Fruit fly (Drosophila melanogaster) whole organism, embryonic: ENCODE results near the gene CG43062.

Experiments used
- CG10431 ChIP-seq: fragments of 200-800 bp; sonication (Bioruptor generic); optimal IDR thresholded peaks from 3 replicates; lab custom pipeline; 2018; ENCODE audit warnings: missing biosample characterization, mild to moderate bottlenecking, missing genetic modification characterization
- CG10462 ChIP-seq: fragments of 200-800 bp; sonication (Bioruptor generic); optimal IDR thresholded peaks from 2 replicates; lab custom pipeline; 2016; ENCODE audit warnings: missing biosample characterization, missing genetic modification characterization
- CG11695 ChIP-seq: fragments of 200-800 bp; sonication (Bioruptor generic); IDR thresholded peaks from 3 replicates; pipeline ENCODE4 v1.3.6; 2022; ENCODE audit warnings: missing biosample characterization, missing genetic modification characterization
- CG12391 ChIP-seq: fragments of 200-800 bp; sonication (Bioruptor generic); optimal IDR thresholded peaks from 3 replicates; lab custom pipeline; 2018; ENCODE audit warnings: missing biosample characterization, mild to moderate bottlenecking, missing genetic modification characterization, moderate library complexity
- CG13894 ChIP-seq: fragments of 200-800 bp; sonication (Bioruptor generic); optimal IDR thresholded peaks from 3 replicates; lab custom pipeline; 2018; ENCODE audit warnings: missing biosample characterization, mild to moderate bottlenecking, missing genetic modification characterization, moderate library complexity
- CG14014 ChIP-seq: fragments of 200-800 bp; sonication (Bioruptor generic); IDR thresholded peaks from 2 replicates; pipeline ENCODE4 v1.3.6; 2022; ENCODE audit warnings: missing biosample characterization, missing genetic modification characterization
- CG14050 ChIP-seq: fragments of 200-800 bp; sonication (Bioruptor generic); IDR thresholded peaks from 3 replicates; pipeline ENCODE4 v1.3.6; 2022; ENCODE audit warnings: missing biosample characterization, missing genetic modification characterization
- CG14441 ChIP-seq: fragments of 200-800 bp; sonication (Bioruptor generic); IDR thresholded peaks from 2 replicates; pipeline ENCODE4 v1.3.6; 2022; ENCODE audit warnings: missing biosample characterization, missing genetic modification characterization
- CG14860 ChIP-seq: fragments of 200-800 bp; sonication (Bioruptor generic); IDR thresholded peaks from 3 replicates; pipeline ENCODE4 v1.3.6; 2022; ENCODE audit warnings: missing biosample characterization, missing genetic modification characterization; ENCODE audit not compliant: partially characterized antibody
- CG1792 ChIP-seq: fragments of 200-800 bp; sonication (Bioruptor generic); optimal IDR thresholded peaks from 2 replicates; lab custom pipeline; 2016; ENCODE audit warnings: missing biosample characterization, missing genetic modification characterization
- CG18262 ChIP-seq: fragments of 200-800 bp; optimal IDR thresholded peaks from 3 replicates; lab custom pipeline; 2019; ENCODE audit warnings: missing biosample characterization, mild to moderate bottlenecking, missing genetic modification characterization, moderate library complexity
- CG31388 ChIP-seq: fragments of 200-800 bp; sonication (Bioruptor generic); optimal IDR thresholded peaks from 2 replicates; lab custom pipeline; 2016; ENCODE audit warnings: missing biosample characterization, missing genetic modification characterization
- CG3281 ChIP-seq: fragments of 200-800 bp; sonication (Bioruptor generic); optimal IDR thresholded peaks from 3 replicates; lab custom pipeline; 2017; ENCODE audit warnings: missing biosample characterization, mild to moderate bottlenecking, missing genetic modification characterization
- CG3847 ChIP-seq: fragments of 200-800 bp; sonication (Bioruptor generic); IDR thresholded peaks from 2 replicates; pipeline ENCODE4 v1.3.6; 2022; ENCODE audit warnings: missing biosample characterization, missing genetic modification characterization
- CG4282 ChIP-seq: fragments of 200-800 bp; sonication (Bioruptor generic); optimal IDR thresholded peaks from 2 replicates; lab custom pipeline; 2016; ENCODE audit warnings: missing biosample characterization, missing genetic modification characterization
- CG6175 ChIP-seq: fragments of 200-800 bp; sonication (Bioruptor generic); IDR thresholded peaks from 3 replicates; pipeline ENCODE4 v1.3.6; 2022; ENCODE audit warnings: missing biosample characterization, missing genetic modification characterization
- CG6654 ChIP-seq: fragments of 200-800 bp; sonication (Bioruptor generic); optimal IDR thresholded peaks from 2 replicates; lab custom pipeline; 2017; ENCODE audit warnings: missing biosample characterization, mild to moderate bottlenecking, missing genetic modification characterization
- CG7271 ChIP-seq: fragments of 200-800 bp; sonication (Bioruptor generic); optimal IDR thresholded peaks from 2 replicates; lab custom pipeline; 2018; ENCODE audit warnings: missing biosample characterization, mild to moderate bottlenecking, missing genetic modification characterization, moderate library complexity
- CG7357 ChIP-seq: fragments of 200-800 bp; sonication (Bioruptor generic); IDR thresholded peaks from 3 replicates; pipeline ENCODE4 v1.3.6; 2022; ENCODE audit warnings: missing biosample characterization, missing genetic modification characterization
- CG7786 ChIP-seq: fragments of 200-800 bp; sonication (Bioruptor generic); optimal IDR thresholded peaks from 2 replicates; lab custom pipeline; 2016; ENCODE audit warnings: missing biosample characterization, missing genetic modification characterization
- CG7839 ChIP-seq: fragments of 200-800 bp; sonication (Bioruptor generic); optimal IDR thresholded peaks from 3 replicates; lab custom pipeline; 2018; ENCODE audit warnings: missing biosample characterization, mild to moderate bottlenecking, missing genetic modification characterization, moderate library complexity
- CG8478 ChIP-seq: fragments of >200 bp; optimal IDR thresholded peaks from 2 replicates; lab custom pipeline; 2018
- CG8765 ChIP-seq: fragments of 200-800 bp; sonication (Bioruptor generic); IDR thresholded peaks from 2 replicates; pipeline ENCODE4 v1.3.6; 2022; ENCODE audit warnings: missing biosample characterization, missing genetic modification characterization
- CrebB ChIP-seq: fragments of 200-800 bp; sonication (Bioruptor generic); optimal IDR thresholded peaks from 3 replicates; lab custom pipeline; 2018; ENCODE audit warnings: missing biosample characterization, mild to moderate bottlenecking, missing genetic modification characterization
- Dip2 ChIP-seq: fragments of 200-800 bp; sonication (Bioruptor generic); IDR thresholded peaks from 2 replicates; pipeline ENCODE4 v1.3.6; 2022; ENCODE audit warnings: missing biosample characterization, missing genetic modification characterization
- Dref ChIP-seq: fragments of 200-800 bp; sonication (Bioruptor generic); IDR thresholded peaks from 2 replicates; pipeline ENCODE4 v1.3.6; 2022; ENCODE audit warnings: missing biosample characterization, missing genetic modification characterization
- H2.0 ChIP-seq: fragments of 200-800 bp; sonication (Bioruptor generic); IDR thresholded peaks from 2 replicates; pipeline ENCODE4 v1.3.6; 2022; ENCODE audit warnings: missing biosample characterization, missing genetic modification characterization
- Lhr ChIP-seq: fragments of 200-800 bp; sonication (Bioruptor generic); optimal IDR thresholded peaks from 3 replicates; lab custom pipeline; 2017; ENCODE audit warnings: mild to moderate bottlenecking, missing biosample characterization, missing genetic modification reagents, missing genetic modification characterization
- MESR4 ChIP-seq: fragments of 200-800 bp; sonication (Bioruptor generic); optimal IDR thresholded peaks from 2 replicates; lab custom pipeline; 2018; ENCODE audit warnings: missing biosample characterization, mild to moderate bottlenecking, missing genetic modification characterization, moderate library complexity
- Neu2 ChIP-seq: fragments of 200-800 bp; sonication (Bioruptor generic); optimal IDR thresholded peaks from 3 replicates; lab custom pipeline; 2016; ENCODE audit warnings: missing biosample characterization, missing genetic modification characterization, borderline replicate concordance
- Sox102F ChIP-seq: fragments of 200-800 bp; sonication (Bioruptor generic); optimal IDR thresholded peaks from 2 replicates; lab custom pipeline; 2018; ENCODE audit warnings: missing biosample characterization, mild to moderate bottlenecking, missing genetic modification characterization, moderate library complexity
- al ChIP-seq: fragments of 200-800 bp; sonication (Bioruptor generic); IDR thresholded peaks from 2 replicates; pipeline ENCODE4 v1.3.6; 2022; ENCODE audit warnings: missing biosample characterization, missing genetic modification characterization
- bowl ChIP-seq: fragments of 200-800 bp; sonication (Bioruptor generic); IDR thresholded peaks from 2 replicates; pipeline ENCODE4 v1.3.6; 2022; ENCODE audit warnings: missing biosample characterization, missing genetic modification characterization
- chif ChIP-seq, 2 experiments: fragments of 200-800 bp; sonication (Bioruptor generic); optimal IDR thresholded peaks; 3 replicates each; lab custom pipeline; 2016; ENCODE audit warnings: missing biosample characterization in 2 of 2, missing genetic modification characterization in 2 of 2
- crp ChIP-seq, 2 experiments: fragments of 200-800 bp; sonication (Bioruptor generic); optimal IDR thresholded peaks; 2 replicates in 1 of 2; 3 replicates in 1 of 2; lab custom pipeline; 2017; ENCODE audit warnings: missing biosample characterization in 2 of 2, missing genetic modification characterization in 2 of 2, mild to moderate bottlenecking in 1 of 2, moderate library complexity in 1 of 2
- gfzf ChIP-seq: fragments of 200-800 bp; sonication (Bioruptor generic); optimal IDR thresholded peaks from 2 replicates; lab custom pipeline; 2016; ENCODE audit warnings: missing biosample characterization, mild to moderate bottlenecking, missing genetic modification characterization, moderate library complexity
- lmd ChIP-seq: fragments of 200-800 bp; sonication (Bioruptor generic); IDR thresholded peaks from 2 replicates; pipeline ENCODE4 v1.3.6; 2022; ENCODE audit warnings: missing biosample characterization, missing genetic modification characterization
- nau ChIP-seq: fragments of 200-800 bp; sonication (Bioruptor generic); optimal IDR thresholded peaks from 3 replicates; lab custom pipeline; 2017; ENCODE audit warnings: missing biosample characterization, mild to moderate bottlenecking, missing genetic modification characterization, missing genetic modification reagents
- nmo ChIP-seq: fragments of 200-800 bp; sonication (Bioruptor generic); optimal IDR thresholded peaks from 2 replicates; lab custom pipeline; 2018; ENCODE audit warnings: missing biosample characterization, mild to moderate bottlenecking, missing genetic modification characterization, moderate library complexity
- pfk ChIP-seq: fragments of 200-800 bp; sonication (Bioruptor generic); optimal IDR thresholded peaks from 2 replicates; lab custom pipeline; 2018; ENCODE audit warnings: missing biosample characterization, mild to moderate bottlenecking, missing genetic modification characterization, moderate library complexity
- pho ChIP-seq: fragments of 200-800 bp; sonication (Bioruptor generic); optimal IDR thresholded peaks from 2 replicates; lab custom pipeline; 2016; ENCODE audit warnings: missing biosample characterization, missing genetic modification characterization
- sima ChIP-seq: fragments of 200-800 bp; sonication (Bioruptor generic); optimal IDR thresholded peaks from 2 replicates; lab custom pipeline; 2016; ENCODE audit warnings: missing biosample characterization, missing genetic modification characterization
- slp2 ChIP-seq: fragments of 200-800 bp; sonication (Bioruptor generic); optimal IDR thresholded peaks from 2 replicates; lab custom pipeline; 2016; ENCODE audit warnings: missing biosample characterization, missing genetic modification characterization
- tll ChIP-seq, 2 experiments: fragments of 200-800 bp in 1 of 2; fragments of >200 bp in 1 of 2; sonication (Bioruptor generic) in 1 of 2; optimal IDR thresholded peaks; 2 replicates each; lab custom pipeline; 2017 to 2019; ENCODE audit warnings: missing biosample characterization in 2 of 2, missing genetic modification characterization in 2 of 2, mild to moderate bottlenecking in 1 of 2, moderate library complexity in 1 of 2
- toy ChIP-seq: fragments of 200-800 bp; sonication (Bioruptor generic); IDR thresholded peaks from 2 replicates; pipeline ENCODE4 v1.3.6; 2022; ENCODE audit warnings: missing biosample characterization, missing genetic modification characterization
- wek ChIP-seq: fragments of 200-800 bp; sonication (Bioruptor generic); optimal IDR thresholded peaks from 3 replicates; lab custom pipeline; 2018; ENCODE audit warnings: missing biosample characterization, mild to moderate bottlenecking, missing genetic modification characterization, moderate library complexity
- zen2 ChIP-seq: fragments of 200-800 bp; sonication (Bioruptor generic); IDR thresholded peaks from 3 replicates; pipeline ENCODE4 v1.3.6; 2022; ENCODE audit warnings: missing biosample characterization, missing genetic modification characterization; ENCODE audit not compliant: partially characterized antibody
- zf30C ChIP-seq: fragments of 200-800 bp; sonication (Bioruptor generic); optimal IDR thresholded peaks from 3 replicates; lab custom pipeline; 2018; ENCODE audit warnings: missing biosample characterization, mild to moderate bottlenecking, missing genetic modification characterization

The CG43062 gene

DNA sequence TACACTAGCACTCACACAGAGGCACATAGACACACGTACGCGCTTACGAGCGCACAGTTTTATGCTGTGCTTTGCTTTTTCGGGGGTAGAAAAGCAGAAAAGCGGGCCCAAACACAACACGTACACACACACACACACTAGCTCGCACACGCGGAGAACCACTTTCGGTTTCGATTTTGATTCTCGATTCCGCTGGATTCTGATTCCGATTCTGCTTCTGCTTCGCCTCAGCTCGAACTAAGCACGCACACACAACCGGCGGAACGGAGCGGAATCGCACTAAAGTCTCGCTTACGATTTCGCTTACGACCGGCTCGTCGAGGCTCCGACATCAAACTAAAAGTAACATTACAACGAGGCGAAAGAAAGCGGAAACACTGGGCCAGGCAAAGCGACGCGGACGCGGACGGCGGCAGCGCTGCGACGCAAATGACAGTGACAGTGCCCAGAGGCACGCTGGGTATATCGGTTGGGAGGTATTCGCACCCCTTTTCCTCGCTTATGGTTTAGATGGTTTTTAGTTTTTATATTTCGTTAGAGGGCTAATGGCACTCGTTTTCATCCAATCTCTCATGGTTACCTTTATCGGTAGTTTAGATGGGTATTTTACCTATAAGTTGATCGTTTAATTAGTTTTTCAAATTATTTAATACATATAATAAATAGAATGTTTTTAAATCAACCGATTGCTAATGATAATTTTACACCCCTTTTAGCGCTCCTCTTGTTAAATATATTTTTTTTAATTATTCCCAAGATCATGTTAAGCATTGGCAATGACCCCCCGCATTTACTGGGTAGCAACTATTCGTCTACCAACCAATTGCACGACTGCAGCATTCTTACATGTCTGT, 28.1 kb downstream of the CG43062 start (continued):
- TF ChIP-seq CG7271 (no peak), CG1792 (GFP tag; lab: Kevin White, UChicago) (peak; percentile 21), gfzf (GFP tag; lab: Kevin White, UChicago) (no peak), crp (GFP tag; optimal IDR thresholded peaks at IDR 0.05; lab: Kevin White, UChicago) (peak in 1 of 2 experiments; percentile 13), tll (GFP tag; optimal IDR thresholded peaks at IDR 0.05; lab: Kevin White, UChicago) (peak in 1 of 2 experiments; percentile 69), nau (no peak), slp2 (GFP tag; lab: Kevin White, UChicago) (no peak), zen2 (GFP tag; lab: Robert Waterston, UW) (no peak), chif (GFP tag; optimal IDR thresholded peaks at IDR 0.05; lab: Kevin White, UChicago) (peak; percentile 2 to 40), CG10431 (GFP tag; lab: Kevin White, UChicago) (peak; percentile 75), pho (GFP tag; lab: Kevin White, UChicago) (peak; percentile 30), CG7786 (no peak), Dref (GFP tag; lab: Robert Waterston, UW) (no peak), CrebB (tag; lab: Kevin White, UChicago) (peak; percentile 25), zf30C (GFP tag; lab: Kevin White, UChicago) (peak; percentile 52), CG8765 (no peak), al (GFP tag; lab: Robert Waterston, UW) (peak; percentile 33; the same call in 1 of the 2 replicates), Dip2 (GFP tag; lab: Robert Waterston, UW) (no peak), CG3847 (GFP tag; lab: Robert Waterston, UW) (0 out of 2 replicates have a peak, but pooled peaks have one; percentile 12), CG14014 (no peak; the same call in 1 of the 2 replicates), CG13894 (tag; lab: Kevin White, UChicago) (peak; percentile 81), CG3281 (peak; percentile 65), CG14441 (no peak; the same call in 1 of the 2 replicates), CG11695 (GFP tag; lab: Robert Waterston, UW) (peak; percentile 37; the same call in 1 of the 3 replicates), CG4282 (peak; percentile 26), Neu2 (no peak), Sox102F (peak; percentile 60), wek (GFP tag; lab: Kevin White, UChicago) (peak; percentile 8), H2.0 (peak; percentile 34), CG12391 (tag; lab: Kevin White, UChicago) (peak; percentile 83), CG14050 (0 out of 3 replicates have a peak, but pooled peaks have one; percentile 8), CG14860 (0 out of 3 replicates have a peak, but pooled peaks have one; percentile 11), CG31388 (GFP tag; lab: Kevin White, UChicago) (no peak), CG6175 (GFP tag; lab: Robert Waterston, UW) (0 out of 3 replicates have a peak, but pooled peaks have one; percentile 25), bowl (GFP tag; lab: Robert Waterston, UW) (peak; percentile 41; the same call in 1 of the 2 replicates), CG8478 (lab: Kevin White, UChicago) (peak; percentile 4), MESR4 (GFP tag; lab: Kevin White, UChicago) (peak; percentile 14), CG18262 (tag; lab: Kevin White, UChicago) (peak; percentile 87), pfk (GFP tag; lab: Kevin White, UChicago) (peak; percentile 88), nmo (GFP tag; lab: Kevin White, UChicago) (peak; percentile 84), sima (GFP tag; lab: Kevin White, UChicago) (peak; percentile 18), CG10462 (GFP tag; lab: Kevin White, UChicago) (peak; percentile 55), toy (GFP tag; lab: Robert Waterston, UW) (no peak), lmd (GFP tag; lab: Robert Waterston, UW) (peak; percentile 70), Lhr (GFP tag; lab: Kevin White, UChicago) (peak; percentile 31), CG7357 (GFP tag; lab: Robert Waterston, UW) (peak; percentile 52; the same call in 1 of the 3 replicates), CG7839 (tag; lab: Kevin White, UChicago) (peak; percentile 68), CG6654 (GFP tag; lab: Kevin White, UChicago) (peak; percentile 37)
